Worm (Caenorhabditis elegans) whole organism, midembryonic: Measurements from ENCODE around the gene zzz-1.

Source experiments
- cog-1 ChIP-seq: sonication (generic microtip); optimal IDR thresholded peaks from 2 replicates; lab custom pipeline; 2016; ENCODE audit warnings: missing genetic modification characterization, missing compliant biosample characterization
- flt-1 ChIP-seq: fragments of 200-800 bp; sonication (Bioruptor generic); IDR thresholded peaks from 2 replicates; pipeline ENCODE4 v1.3.6; 2022; ENCODE audit warnings: missing genetic modification characterization, missing compliant biosample characterization
- ref-1 ChIP-seq: fragments of 200-800 bp; sonication (Bioruptor generic); conservative IDR thresholded peaks from 2 replicates; pipeline ENCODE4 v1.3.6; 2022; ENCODE audit warnings: missing genetic modification reagents, missing genetic modification characterization, missing compliant biosample characterization
- ztf-29 ChIP-seq: fragments of 200-800 bp; sonication (Bioruptor generic); IDR thresholded peaks from 2 replicates; pipeline ENCODE4 v1.3.6; 2022; ENCODE audit warnings: missing genetic modification reagents, missing genetic modification characterization, missing compliant biosample characterization

ce11 chrV:10886405-10886887, 22.5 kb downstream of the zzz-1 start, which contains the start of gene F32D8.3:
- no peak for TF ChIP-seq ztf-29 (GFP tag; lab: Robert Waterston, UW)
- TF ChIP-seq cog-1 (tag; lab: Kevin White, UChicago) = no peak
- no peak for TF ChIP-seq ref-1 (GFP tag; lab: Robert Waterston, UW)
- TF ChIP-seq flt-1 (GFP tag; lab: Robert Waterston, UW) = no peak
